Worm (Caenorhabditis elegans) whole organism, late embryonic: ENCODE data around the gene C54D10.10.

Experiments
- Y22D7AL.16 ChIP-seq: sonication (generic microtip); optimal IDR thresholded peaks from 2 replicates; lab custom pipeline; 2016; ENCODE audit warnings: missing genetic modification characterization, missing compliant biosample characterization
- ama-1 ChIP-seq: fragments of 150-350 bp; optimal IDR thresholded peaks from 2 replicates; lab custom pipeline; 2014
- dmd-4 ChIP-seq: sonication (generic microtip); optimal IDR thresholded peaks from 2 replicates; lab custom pipeline; 2016; ENCODE audit warnings: borderline replicate concordance, missing genetic modification characterization, missing compliant biosample characterization
- dve-1 ChIP-seq: sonication (generic microtip); optimal IDR thresholded peaks from 2 replicates; lab custom pipeline; 2017; ENCODE audit warnings: antibody characterized with exemption, mild to moderate bottlenecking, missing genetic modification characterization, missing compliant biosample characterization
- ets-4 ChIP-seq: sonication (generic microtip); optimal IDR thresholded peaks from 2 replicates; lab custom pipeline; 2016; ENCODE audit warnings: missing genetic modification characterization, missing compliant biosample characterization
- nhr-11 ChIP-seq: fragments of 150-350 bp; optimal IDR thresholded peaks from 2 replicates; lab custom pipeline; 2014; ENCODE audit warnings: missing biosample characterization, missing genetic modification characterization
- pha-4 ChIP-seq: fragments of 150-350 bp; optimal IDR thresholded peaks from 2 replicates; lab custom pipeline; 2018; ENCODE audit warnings: missing biosample characterization, missing genetic modification reagents, missing genetic modification characterization
- sox-4 ChIP-seq: sonication (generic microtip); optimal IDR thresholded peaks from 2 replicates; lab custom pipeline; 2017; ENCODE audit warnings: mild to moderate bottlenecking, missing genetic modification characterization, inconsistent platforms, missing compliant biosample characterization
- syd-9 ChIP-seq: sonication (generic microtip); optimal IDR thresholded peaks from 2 replicates; lab custom pipeline; 2016; ENCODE audit warnings: mild to moderate bottlenecking, missing genetic modification characterization, moderate library complexity, missing compliant biosample characterization
- tbx-2 ChIP-seq: sonication (generic microtip); optimal IDR thresholded peaks from 2 replicates; lab custom pipeline; 2016; ENCODE audit warnings: missing genetic modification characterization, missing compliant biosample characterization
- zip-5 ChIP-seq: sonication (generic microtip); optimal IDR thresholded peaks from 2 replicates; lab custom pipeline; 2016; ENCODE audit warnings: missing genetic modification characterization, missing compliant biosample characterization

- TF ChIP-seq dve-1 (tag; lab: Kevin White, UChicago) (no peak), tbx-2 (tag; lab: Kevin White, UChicago) (no peak), syd-9 (tag; lab: Kevin White, UChicago) (no peak), dmd-4 (tag; lab: Kevin White, UChicago) (no peak), sox-4 (tag; lab: Kevin White, UChicago) (no peak), zip-5 (tag; lab: Kevin White, UChicago) (no peak), ets-4 (tag; lab: Kevin White, UChicago) (no peak), ama-1 (lab: Kevin White, UChicago) (no peak), pha-4 (tag; lab: Kevin White, UChicago) (no peak), Y22D7AL.16 (no peak), nhr-11 (tag; lab: Kevin White, UChicago) (no peak)
Measured at ce11 chrV:12408525-12408924, 41.3 kb downstream of the C54D10.10 start, which contains the start of gene cdr-4.
